Fruit fly (Drosophila melanogaster) S2 (cell line): ENCODE data around the gene Atg17.
A peak's percentile ranks its signal among the peaks of the same experiment; 100 is the strongest.

Source experiments
- CG8478 ChIP-seq: fragments of >200 bp; optimal IDR thresholded peaks from 2 replicates; lab custom pipeline; 2018
- CTCF ChIP-seq, 2 experiments: fragments of >200 bp; optimal IDR thresholded peaks; 2 replicates each; lab custom pipeline; 2018

- TF ChIP-seq CG8478 (lab: Kevin White, UChicago) (no peak), CTCF (optimal IDR thresholded peaks at IDR 0.05; lab: Kevin White, UChicago) (peak in 1 of 2 experiments; percentile 27)
Measured at dm6 chr3R:5685269-5686048, 15.9 kb downstream of the Atg17 start, which contains the start of the genes Rab23 and plx.
